Fruit fly (Drosophila melanogaster) whole organism, embryonic: Measurements from ENCODE around the gene Tis11.

Experiments
- Ada2b ChIP-seq: fragments of 200-800 bp; sonication (Bioruptor generic); IDR thresholded peaks from 2 replicates; pipeline ENCODE4 v1.3.6; 2022; ENCODE audit warnings: missing biosample characterization, missing genetic modification characterization
- Adf1 ChIP-seq: fragments of 200-800 bp; sonication (Bioruptor generic); IDR thresholded peaks from 2 replicates; pipeline ENCODE4 v1.3.6; 2022; ENCODE audit warnings: missing biosample characterization, missing genetic modification characterization
- BEAF-32 ChIP-seq: fragments of 200-800 bp; sonication (Bioruptor generic); optimal IDR thresholded peaks from 3 replicates; lab custom pipeline; 2017; ENCODE audit warnings: missing biosample characterization, missing genetic modification characterization, mild to moderate bottlenecking, moderate library complexity, missing genetic modification reagents
- Bdp1 ChIP-seq: fragments of 200-800 bp; sonication (Bioruptor generic); optimal IDR thresholded peaks from 3 replicates; lab custom pipeline; 2016; ENCODE audit warnings: missing biosample characterization, missing genetic modification characterization
- CG10147 ChIP-seq: fragments of 200-800 bp; sonication (Bioruptor generic); optimal IDR thresholded peaks from 2 replicates; lab custom pipeline; 2019; ENCODE audit warnings: missing biosample characterization, mild to moderate bottlenecking, missing genetic modification characterization, moderate library complexity
- CG10267 ChIP-seq: fragments of 200-800 bp; sonication (Bioruptor generic); optimal IDR thresholded peaks from 2 replicates; lab custom pipeline; 2018; ENCODE audit warnings: missing biosample characterization, mild to moderate bottlenecking, missing genetic modification characterization, moderate library complexity
- CG14441 ChIP-seq: fragments of 200-800 bp; sonication (Bioruptor generic); IDR thresholded peaks from 2 replicates; pipeline ENCODE4 v1.3.6; 2022; ENCODE audit warnings: missing biosample characterization, missing genetic modification characterization
- CG14965 ChIP-seq: fragments of 200-800 bp; sonication (Bioruptor generic); optimal IDR thresholded peaks from 2 replicates; lab custom pipeline; 2016; ENCODE audit warnings: missing biosample characterization, missing genetic modification characterization, borderline replicate concordance
- CG15696 ChIP-seq: fragments of 200-800 bp; sonication (Bioruptor generic); optimal IDR thresholded peaks from 2 replicates; lab custom pipeline; 2019; ENCODE audit warnings: missing biosample characterization, mild to moderate bottlenecking, missing genetic modification characterization, moderate library complexity
- CG1647 ChIP-seq: fragments of 200-800 bp; sonication (Bioruptor generic); optimal IDR thresholded peaks from 3 replicates; lab custom pipeline; 2016; ENCODE audit warnings: missing biosample characterization, missing genetic modification characterization
- CG17359 ChIP-seq: fragments of 200-800 bp; sonication (Bioruptor generic); optimal IDR thresholded peaks from 3 replicates; lab custom pipeline; 2018; ENCODE audit warnings: missing biosample characterization, mild to moderate bottlenecking, missing genetic modification characterization, moderate library complexity
- CG17829 ChIP-seq: fragments of 200-800 bp; optimal IDR thresholded peaks from 2 replicates; lab custom pipeline; 2019; ENCODE audit warnings: missing biosample characterization, mild to moderate bottlenecking, missing genetic modification characterization, moderate library complexity
- CG30403 ChIP-seq: fragments of 200-800 bp; sonication (Bioruptor generic); optimal IDR thresholded peaks from 3 replicates; lab custom pipeline; 2016; ENCODE audit warnings: missing biosample characterization, missing genetic modification characterization
- CG6272 ChIP-seq: fragments of 200-800 bp; sonication (Bioruptor generic); IDR thresholded peaks from 2 replicates; pipeline ENCODE4 v1.3.6; 2022; ENCODE audit warnings: missing biosample characterization, missing genetic modification characterization
- CG6689 ChIP-seq: fragments of 200-800 bp; sonication (Bioruptor generic); IDR thresholded peaks from 2 replicates; pipeline ENCODE4 v1.3.6; 2022; ENCODE audit warnings: missing biosample characterization, missing genetic modification characterization
- CG7372 ChIP-seq: fragments of 200-800 bp; sonication (Bioruptor generic); IDR thresholded peaks from 2 replicates; pipeline ENCODE4 v1.3.6; 2022; ENCODE audit warnings: missing biosample characterization, missing genetic modification characterization
- CG8765 ChIP-seq: fragments of 200-800 bp; sonication (Bioruptor generic); IDR thresholded peaks from 2 replicates; pipeline ENCODE4 v1.3.6; 2022; ENCODE audit warnings: missing biosample characterization, missing genetic modification characterization
- CG9609 ChIP-seq: fragments of 200-800 bp; sonication (Bioruptor generic); optimal IDR thresholded peaks from 3 replicates; lab custom pipeline; 2016; ENCODE audit warnings: missing biosample characterization, missing genetic modification characterization
- CG9817 ChIP-seq: fragments of 200-800 bp; sonication (Bioruptor generic); optimal IDR thresholded peaks from 2 replicates; lab custom pipeline; 2018; ENCODE audit warnings: missing biosample characterization, mild to moderate bottlenecking, missing genetic modification characterization, moderate library complexity
- Drgx ChIP-seq: fragments of 200-800 bp; sonication (Bioruptor generic); IDR thresholded peaks from 2 replicates; pipeline ENCODE4 v1.3.6; 2022; ENCODE audit warnings: missing biosample characterization, missing genetic modification characterization
- E2f2 ChIP-seq: fragments of 200-800 bp; sonication (Bioruptor generic); IDR thresholded peaks from 2 replicates; pipeline ENCODE4 v1.3.6; 2022; ENCODE audit warnings: missing biosample characterization, missing genetic modification characterization
- HHEX ChIP-seq: fragments of 200-800 bp; sonication (Bioruptor generic); optimal IDR thresholded peaks from 3 replicates; lab custom pipeline; 2017; ENCODE audit warnings: missing biosample characterization, mild to moderate bottlenecking, missing genetic modification characterization, missing genetic modification reagents
- Hmx ChIP-seq: fragments of 200-800 bp; sonication (Bioruptor generic); optimal IDR thresholded peaks from 2 replicates; lab custom pipeline; 2016; ENCODE audit warnings: missing biosample characterization, missing genetic modification characterization
- Hr39 ChIP-seq: fragments of >200 bp; optimal IDR thresholded peaks from 2 replicates; lab custom pipeline; 2017
- Med ChIP-seq: fragments of 200-800 bp; sonication (Bioruptor generic); peaks from one replicate; lab custom pipeline; 2016; ENCODE audit warnings: missing biosample characterization, missing genetic modification characterization, mild to moderate bottlenecking, inconsistent platforms, moderate library complexity
- NC2β ChIP-seq: fragments of 200-800 bp; sonication (Bioruptor generic); optimal IDR thresholded peaks from 2 replicates; lab custom pipeline; 2016; ENCODE audit warnings: missing biosample characterization, missing genetic modification characterization
- Nf-YB ChIP-seq: fragments of 200-800 bp; sonication (Bioruptor generic); optimal IDR thresholded peaks from 3 replicates; lab custom pipeline; 2019; ENCODE audit warnings: missing biosample characterization, mild to moderate bottlenecking, missing genetic modification characterization, moderate library complexity
- Optix ChIP-seq: fragments of 200-800 bp; sonication (Bioruptor generic); IDR thresholded peaks from 3 replicates; pipeline ENCODE4 v1.3.6; 2022; ENCODE audit warnings: missing biosample characterization, missing genetic modification characterization
- Taf1 ChIP-seq: fragments of 200-800 bp; sonication (Bioruptor generic); IDR thresholded peaks from 2 replicates; pipeline ENCODE4 v1.3.6; 2022; ENCODE audit warnings: missing biosample characterization, missing genetic modification characterization
- ab ChIP-seq: fragments of 200-800 bp; sonication (Bioruptor generic); optimal IDR thresholded peaks from 2 replicates; lab custom pipeline; 2016; ENCODE audit warnings: missing biosample characterization, missing genetic modification characterization
- ash1 ChIP-seq: fragments of 200-800 bp; sonication (Bioruptor generic); optimal IDR thresholded peaks from 2 replicates; lab custom pipeline; 2018; ENCODE audit warnings: missing biosample characterization, mild to moderate bottlenecking, missing genetic modification characterization
- bab2 ChIP-seq: fragments of 200-800 bp; sonication (Bioruptor generic); optimal IDR thresholded peaks from 2 replicates; lab custom pipeline; 2016; ENCODE audit warnings: missing biosample characterization, missing genetic modification characterization
- cato ChIP-seq: fragments of 200-800 bp; sonication (Bioruptor generic); optimal IDR thresholded peaks from 2 replicates; lab custom pipeline; 2016; ENCODE audit warnings: missing biosample characterization, missing genetic modification characterization, borderline replicate concordance
- croc ChIP-seq: fragments of 200-800 bp; sonication (Bioruptor generic); conservative IDR thresholded peaks from 3 replicates; pipeline ENCODE4 v1.3.6; 2022; ENCODE audit warnings: missing biosample characterization, missing genetic modification characterization
- dati ChIP-seq: fragments of 200-800 bp; sonication (Bioruptor generic); IDR thresholded peaks from 2 replicates; pipeline ENCODE4 v1.3.6; 2022; ENCODE audit warnings: missing biosample characterization, missing genetic modification characterization
- dpn ChIP-seq, 2 experiments: fragments of 200-800 bp; sonication (Bioruptor generic); optimal IDR thresholded peaks; 3 replicates each; lab custom pipeline; 2016; ENCODE audit warnings: missing biosample characterization in 2 of 2, missing genetic modification characterization in 2 of 2
- esg ChIP-seq: fragments of 200-800 bp; sonication (Bioruptor generic); conservative IDR thresholded peaks from 2 replicates; pipeline ENCODE4 v1.3.6; 2022; ENCODE audit warnings: missing biosample characterization, missing genetic modification characterization
- fd102C ChIP-seq: fragments of 200-800 bp; sonication (Bioruptor generic); optimal IDR thresholded peaks from 2 replicates; lab custom pipeline; 2018; ENCODE audit warnings: missing biosample characterization, mild to moderate bottlenecking, missing genetic modification characterization, moderate library complexity
- gsb ChIP-seq: fragments of 200-800 bp; sonication (Bioruptor generic); IDR thresholded peaks from 2 replicates; pipeline ENCODE4 v1.3.6; 2022; ENCODE audit warnings: missing biosample characterization, missing genetic modification characterization
- lola ChIP-seq, 3 experiments: fragments of >200 bp in 2 of 3; fragments of 200-800 bp in 1 of 3; sonication (Bioruptor generic) in 1 of 3; optimal IDR thresholded peaks; 2 replicates each; lab custom pipeline; 2017 to 2019; ENCODE audit warnings: missing biosample characterization in 3 of 3, missing genetic modification characterization in 3 of 3, mild to moderate bottlenecking in 1 of 3, moderate library complexity in 1 of 3
- mld ChIP-seq: fragments of 200-800 bp; sonication (Bioruptor generic); IDR thresholded peaks from 3 replicates; pipeline ENCODE4 v1.3.6; 2022; ENCODE audit warnings: missing biosample characterization, missing genetic modification characterization; ENCODE audit not compliant: partially characterized antibody
- otp ChIP-seq: fragments of 200-800 bp; sonication (Bioruptor generic); IDR thresholded peaks from 3 replicates; pipeline ENCODE4, ENCODE4 v1.3.6; 2022; ENCODE audit warnings: missing biosample characterization, missing genetic modification characterization
- pnt ChIP-seq: fragments of 200-800 bp; sonication (Bioruptor generic); optimal IDR thresholded peaks from 3 replicates; lab custom pipeline; 2016; ENCODE audit warnings: missing biosample characterization, missing genetic modification characterization
- repo ChIP-seq: fragments of 200-800 bp; sonication (Bioruptor generic); optimal IDR thresholded peaks from 2 replicates; lab custom pipeline; 2016; ENCODE audit warnings: missing biosample characterization, missing genetic modification characterization
- schlank ChIP-seq: fragments of 200-800 bp; sonication (Bioruptor generic); optimal IDR thresholded peaks from 2 replicates; lab custom pipeline; 2018; ENCODE audit warnings: missing biosample characterization, mild to moderate bottlenecking, missing genetic modification characterization
- sens ChIP-seq: fragments of 200-800 bp; sonication (Bioruptor generic); peaks from one replicate; lab custom pipeline; 2016; ENCODE audit warnings: missing biosample characterization, missing genetic modification characterization
- sug ChIP-seq: fragments of 200-800 bp; optimal IDR thresholded peaks from 2 replicates; lab custom pipeline; 2019; ENCODE audit warnings: missing biosample characterization, mild to moderate bottlenecking, missing genetic modification characterization, moderate library complexity
- tio ChIP-seq: fragments of 200-800 bp; sonication (Bioruptor generic); optimal IDR thresholded peaks from 2 replicates; lab custom pipeline; 2017; ENCODE audit warnings: missing biosample characterization, missing genetic modification characterization, inconsistent platforms
- tll ChIP-seq, 2 experiments: fragments of 200-800 bp in 1 of 2; fragments of >200 bp in 1 of 2; sonication (Bioruptor generic) in 1 of 2; optimal IDR thresholded peaks; 2 replicates each; lab custom pipeline; 2017 to 2019; ENCODE audit warnings: missing biosample characterization in 2 of 2, missing genetic modification characterization in 2 of 2, mild to moderate bottlenecking in 1 of 2, moderate library complexity in 1 of 2
- zen ChIP-seq: fragments of 200-800 bp; sonication (Bioruptor generic); optimal IDR thresholded peaks from 3 replicates; lab custom pipeline; 2018; ENCODE audit warnings: missing biosample characterization, mild to moderate bottlenecking, missing genetic modification characterization, moderate library complexity

Tis11 gene

dm6 chrX:12719152-12719779, 60.1 kb downstream of the Tis11 start (continued):
- TF ChIP-seq CG6689 = peak; percentile 66
- peak; percentile 76 to 80 for TF ChIP-seq dpn (GFP tag; optimal IDR thresholded peaks at IDR 0.05; lab: Kevin White, UChicago)
- peak; percentile 69 for TF ChIP-seq CG14441
- peak; percentile 59 for TF ChIP-seq HHEX (GFP tag; lab: Kevin White, UChicago)
- TF ChIP-seq Optix (GFP tag; lab: Robert Waterston, UW) = peak; percentile 51; the same call in 1 of the 3 replicates
- TF ChIP-seq E2f2 (GFP tag; lab: Robert Waterston, UW) = no peak
- peak; percentile 71 for TF ChIP-seq Ada2b
- TF ChIP-seq Hmx (GFP tag; lab: Kevin White, UChicago) = peak; percentile 29
- peak; percentile 7 for TF ChIP-seq sug (tag; lab: Kevin White, UChicago)
- TF ChIP-seq Bdp1 (GFP tag; lab: Kevin White, UChicago) = peak; percentile 69
- TF ChIP-seq lola (GFP tag; optimal IDR thresholded peaks at IDR 0.05; lab: Kevin White, UChicago) = peak in 1 of 3 experiments; percentile 62
- TF ChIP-seq tll (GFP tag; optimal IDR thresholded peaks at IDR 0.05; lab: Kevin White, UChicago) = no peak
- peak; percentile 79 for TF ChIP-seq Drgx
- TF ChIP-seq dati (GFP tag; lab: Robert Waterston, UW) = 0 out of 2 replicates have a peak, but pooled peaks have one; percentile 22
- TF ChIP-seq croc (GFP tag; lab: Robert Waterston, UW) = peak; percentile 33; the same call in 2 of the 3 replicates
- peak; percentile 75 for TF ChIP-seq CG17359 (tag; lab: Kevin White, UChicago)
- no peak for TF ChIP-seq fd102C (GFP tag; lab: Kevin White, UChicago)
- TF ChIP-seq NC2β = peak; percentile 56
- 0 out of 2 replicates have a peak, but pooled peaks have one; percentile 20 for TF ChIP-seq CG7372 (GFP tag; lab: Robert Waterston, UW)
- peak; percentile 67 for TF ChIP-seq cato
- no peak for TF ChIP-seq CG15696 (tag; lab: Kevin White, UChicago)
- peak; percentile 32; the same call in 1 of the 2 replicates for TF ChIP-seq CG6272 (GFP tag; lab: Robert Waterston, UW)
- TF ChIP-seq tio = peak; percentile 60
- TF ChIP-seq CG1647 (GFP tag; lab: Kevin White, UChicago) = peak; percentile 76
- TF ChIP-seq Nf-YB (GFP tag; lab: Kevin White, UChicago) = peak; percentile 5
- TF ChIP-seq esg = peak; percentile 61
- peak; percentile 96 for TF ChIP-seq Med
- peak; percentile 96 for TF ChIP-seq sens (GFP tag; lab: Kevin White, UChicago)
- no peak for TF ChIP-seq BEAF-32 (GFP tag; lab: Kevin White, UChicago)
- TF ChIP-seq ash1 (GFP tag; lab: Kevin White, UChicago) = no peak
- TF ChIP-seq Hr39 (lab: Kevin White, UChicago) = no peak
- TF ChIP-seq ab = peak; percentile 64
- TF ChIP-seq CG9609 (GFP tag; lab: Kevin White, UChicago) = peak; percentile 77
- peak; percentile 61; the same call in 1 of the 3 replicates for TF ChIP-seq otp (GFP tag; lab: Robert Waterston, UW)
- TF ChIP-seq CG9817 (tag; lab: Kevin White, UChicago) = peak; percentile 49
- TF ChIP-seq repo (GFP tag; lab: Kevin White, UChicago) = peak; percentile 74
- TF ChIP-seq CG17829 (tag; lab: Kevin White, UChicago) = peak; percentile 54
- peak; percentile 16; the same call in 1 of the 2 replicates for TF ChIP-seq gsb (GFP tag; lab: Robert Waterston, UW)
- TF ChIP-seq CG8765 (GFP tag; lab: Robert Waterston, UW) = no peak
- TF ChIP-seq Taf1 = no peak
- TF ChIP-seq CG14965 (GFP tag; lab: Kevin White, UChicago) = peak; percentile 5
- TF ChIP-seq bab2 (GFP tag; lab: Kevin White, UChicago) = peak; percentile 65
- peak; percentile 72 for TF ChIP-seq pnt
- peak; percentile 9 for TF ChIP-seq schlank (tag; lab: Kevin White, UChicago)
- peak; percentile 48 for TF ChIP-seq CG10147 (GFP tag; lab: Kevin White, UChicago)
- peak; percentile 23 for TF ChIP-seq zen (tag; lab: Kevin White, UChicago)
- peak; percentile 63 for TF ChIP-seq CG10267 (tag; lab: Kevin White, UChicago)
- TF ChIP-seq mld (GFP tag; lab: Robert Waterston, UW) = no peak
- TF ChIP-seq CG30403 (GFP tag; lab: Kevin White, UChicago) = peak; percentile 80
- TF ChIP-seq Adf1 (GFP tag; lab: Robert Waterston, UW) = no peak
